Fruit fly (Drosophila melanogaster) whole organism: ENCODE results near the gene CG14323.

Source experiments
- CG8478 ChIP-seq: fragments of >200 bp; optimal IDR thresholded peaks from 2 replicates; lab custom pipeline; 2018; ENCODE audit warnings: inconsistent platforms
- Dll ChIP-seq: fragments of >200 bp; optimal IDR thresholded peaks from 2 replicates; lab custom pipeline; 2017
- EcR ChIP-seq, 2 experiments: fragments of >200 bp; optimal IDR thresholded peaks; 2 replicates each; lab custom pipeline; 2017; ENCODE audit warnings: missing biosample characterization in 2 of 2, missing genetic modification characterization in 2 of 2, missing genetic modification reagents in 2 of 2
- pan ChIP-seq: fragments of >200 bp; optimal IDR thresholded peaks from 2 replicates; lab custom pipeline; 2017
- psq ChIP-seq: fragments of >200 bp; optimal IDR thresholded peaks from 2 replicates; lab custom pipeline; 2017
- usp ChIP-seq: fragments of >200 bp; optimal IDR thresholded peaks from 2 replicates; lab custom pipeline; 2017; ENCODE audit warnings: missing biosample characterization, missing genetic modification characterization, mixed read lengths

dm6 chr3R:17626827-17627226, 4.9 kb upstream of the CG14323 start, which contains the start of gene CG14325:
- no peak for TF ChIP-seq EcR (GFP tag; optimal IDR thresholded peaks at IDR 0.05; lab: Kevin White, UChicago)
- TF ChIP-seq psq = no peak
- no peak for TF ChIP-seq usp (GFP tag; lab: Kevin White, UChicago)
- no peak for TF ChIP-seq CG8478 (lab: Kevin White, UChicago)
- no peak for TF ChIP-seq pan (lab: Kevin White, UChicago)
- no peak for TF ChIP-seq Dll
